Worm (Caenorhabditis elegans): Measurements from ENCODE around the gene C02F5.10.

ce11 chrIII:8247051-8247450 lies 2.2 kb downstream of the C02F5.10 start, which contains the start of gene C02F5.13:
- TF ChIP-seq nhr-237 (tag; optimal IDR thresholded peaks at IDR 0.05): no peak
- TF ChIP-seq lin-14 (GFP tag; optimal IDR thresholded peaks at IDR 0.05): no peak
- TF ChIP-seq zag-1 (tag; optimal IDR thresholded peaks at IDR 0.05): no peak
- no peak for TF ChIP-seq aly-2 (tag; optimal IDR thresholded peaks at IDR 0.05)
- no peak for TF ChIP-seq fos-1 (tag; optimal IDR thresholded peaks at IDR 0.05)
- no peak for TF ChIP-seq elt-3 (tag; optimal IDR thresholded peaks at IDR 0.05)
- TF ChIP-seq egl-27 (tag; optimal IDR thresholded peaks at IDR 0.05): no peak
- TF ChIP-seq ztf-4 (tag; optimal IDR thresholded peaks at IDR 0.05): no peak

Measured in whole organism, L1 larva.